Fruit fly (Drosophila melanogaster) whole organism, embryonic: ENCODE results near the gene CG46311.
A peak's percentile ranks its signal among the peaks of the same experiment; 100 is the strongest.

Experiments
- Asciz ChIP-seq: fragments of 200-800 bp; sonication (Bioruptor generic); optimal IDR thresholded peaks from 2 replicates; lab custom pipeline; 2017; ENCODE audit warnings: missing biosample characterization, mild to moderate bottlenecking, missing genetic modification characterization, missing genetic modification reagents
- Bgb ChIP-seq: fragments of 200-800 bp; sonication (Bioruptor generic); IDR thresholded peaks from 2 replicates; pipeline ENCODE4 v1.3.6; 2022; ENCODE audit warnings: missing biosample characterization, missing genetic modification characterization; ENCODE audit not compliant: partially characterized antibody
- CG12744 ChIP-seq: fragments of 200-800 bp; sonication (Bioruptor generic); optimal IDR thresholded peaks from 2 replicates; lab custom pipeline; 2016; ENCODE audit warnings: missing biosample characterization, missing genetic modification characterization
- CG12769 ChIP-seq: fragments of 200-800 bp; sonication (Bioruptor generic); optimal IDR thresholded peaks from 2 replicates; lab custom pipeline; 2019; ENCODE audit warnings: missing biosample characterization, mild to moderate bottlenecking, missing genetic modification characterization, moderate library complexity
- CG14050 ChIP-seq: fragments of 200-800 bp; sonication (Bioruptor generic); IDR thresholded peaks from 3 replicates; pipeline ENCODE4 v1.3.6; 2022; ENCODE audit warnings: missing biosample characterization, missing genetic modification characterization
- CG1529 ChIP-seq: fragments of 200-800 bp; sonication (Bioruptor generic); optimal IDR thresholded peaks from 3 replicates; lab custom pipeline; 2018; ENCODE audit warnings: missing biosample characterization, missing genetic modification characterization
- CG1602 ChIP-seq: fragments of 200-800 bp; sonication (Bioruptor generic); optimal IDR thresholded peaks from 3 replicates; lab custom pipeline; 2016; ENCODE audit warnings: missing biosample characterization, missing genetic modification characterization
- CG1647 ChIP-seq: fragments of 200-800 bp; sonication (Bioruptor generic); optimal IDR thresholded peaks from 3 replicates; lab custom pipeline; 2016; ENCODE audit warnings: missing biosample characterization, missing genetic modification characterization
- CG17186 ChIP-seq: fragments of 200-800 bp; sonication (Bioruptor generic); optimal IDR thresholded peaks from 3 replicates; lab custom pipeline; 2017; ENCODE audit warnings: missing biosample characterization, missing genetic modification reagents, missing genetic modification characterization
- CG18262 ChIP-seq: fragments of 200-800 bp; optimal IDR thresholded peaks from 3 replicates; lab custom pipeline; 2019; ENCODE audit warnings: missing biosample characterization, mild to moderate bottlenecking, missing genetic modification characterization, moderate library complexity
- CG2116 ChIP-seq: fragments of 200-800 bp; sonication (Bioruptor generic); optimal IDR thresholded peaks from 3 replicates; lab custom pipeline; 2018; ENCODE audit warnings: missing biosample characterization, mild to moderate bottlenecking, missing genetic modification characterization
- CG2120 ChIP-seq: fragments of 200-800 bp; sonication (Bioruptor generic); optimal IDR thresholded peaks from 3 replicates; lab custom pipeline; 2016; ENCODE audit warnings: missing biosample characterization, missing genetic modification characterization
- CG34376 ChIP-seq: fragments of 200-800 bp; sonication (Bioruptor generic); optimal IDR thresholded peaks from 2 replicates; lab custom pipeline; 2018; ENCODE audit warnings: missing biosample characterization, mild to moderate bottlenecking, missing genetic modification characterization
- CG3847 ChIP-seq: fragments of 200-800 bp; sonication (Bioruptor generic); IDR thresholded peaks from 2 replicates; pipeline ENCODE4 v1.3.6; 2022; ENCODE audit warnings: missing biosample characterization, missing genetic modification characterization
- CG4707 ChIP-seq: fragments of 200-800 bp; sonication (Bioruptor generic); optimal IDR thresholded peaks from 2 replicates; lab custom pipeline; 2018; ENCODE audit warnings: missing biosample characterization, mild to moderate bottlenecking, missing genetic modification characterization, moderate library complexity
- CG6689 ChIP-seq: fragments of 200-800 bp; sonication (Bioruptor generic); IDR thresholded peaks from 2 replicates; pipeline ENCODE4 v1.3.6; 2022; ENCODE audit warnings: missing biosample characterization, missing genetic modification characterization
- CG7556 ChIP-seq: fragments of 200-800 bp; sonication (Bioruptor generic); optimal IDR thresholded peaks from 2 replicates; lab custom pipeline; 2017; ENCODE audit warnings: missing biosample characterization, mild to moderate bottlenecking, missing genetic modification characterization
- CG8290 ChIP-seq, 3 experiments: fragments of 200-800 bp; sonication (Bioruptor generic); optimal IDR thresholded peaks; 2 replicates each; lab custom pipeline; 2016 to 2019; ENCODE audit warnings: missing biosample characterization in 3 of 3, missing genetic modification characterization in 3 of 3, mild to moderate bottlenecking in 2 of 3, moderate library complexity in 1 of 3
- Camta ChIP-seq: fragments of 200-800 bp; sonication (Bioruptor generic); optimal IDR thresholded peaks from 2 replicates; lab custom pipeline; 2016; ENCODE audit warnings: missing biosample characterization, missing genetic modification characterization
- CoRest ChIP-seq: fragments of 200-800 bp; sonication (Bioruptor generic); optimal IDR thresholded peaks from 3 replicates; lab custom pipeline; 2018; ENCODE audit warnings: missing biosample characterization, mild to moderate bottlenecking, missing genetic modification characterization, moderate library complexity
- D ChIP-seq, 2 experiments: fragments of 200-800 bp in 1 of 2; fragments of >200 bp in 1 of 2; sonication (Bioruptor generic) in 1 of 2; optimal IDR thresholded peaks; 2 replicates in 1 of 2; 3 replicates in 1 of 2; lab custom pipeline; 2017; ENCODE audit warnings: mild to moderate bottlenecking in 1 of 2, missing biosample characterization in 1 of 2, missing genetic modification characterization in 1 of 2, missing genetic modification reagents in 1 of 2
- Dek ChIP-seq: fragments of 200-800 bp; sonication (Bioruptor generic); optimal IDR thresholded peaks from 3 replicates; lab custom pipeline; 2019; ENCODE audit warnings: missing biosample characterization, mild to moderate bottlenecking, missing genetic modification characterization, moderate library complexity
- Elba2 ChIP-seq: fragments of 200-800 bp; sonication (Bioruptor generic); optimal IDR thresholded peaks from 3 replicates; lab custom pipeline; 2016; ENCODE audit warnings: missing biosample characterization, missing genetic modification characterization
- Ets97D ChIP-seq: fragments of 200-800 bp; sonication (Bioruptor generic); optimal IDR thresholded peaks from 3 replicates; lab custom pipeline; 2016; ENCODE audit warnings: missing biosample characterization, missing genetic modification characterization
- H15 ChIP-seq: fragments of 200-800 bp; sonication (Bioruptor generic); IDR thresholded peaks from 3 replicates; pipeline ENCODE4 v1.3.6; 2022; ENCODE audit warnings: missing biosample characterization, missing genetic modification characterization
- HLH54F ChIP-seq: fragments of 200-800 bp; sonication (Bioruptor generic); optimal IDR thresholded peaks from 3 replicates; lab custom pipeline; 2016; ENCODE audit warnings: missing biosample characterization, missing genetic modification characterization
- Jarid2 ChIP-seq: fragments of 200-800 bp; sonication (Bioruptor generic); optimal IDR thresholded peaks from 3 replicates; lab custom pipeline; 2017; ENCODE audit warnings: mild to moderate bottlenecking, missing biosample characterization, missing genetic modification reagents, missing genetic modification characterization
- Mad ChIP-seq: fragments of 200-800 bp; sonication (Bioruptor generic); optimal IDR thresholded peaks from 2 replicates; lab custom pipeline; 2016; ENCODE audit warnings: missing biosample characterization, missing genetic modification characterization
- NC2β ChIP-seq: fragments of 200-800 bp; sonication (Bioruptor generic); optimal IDR thresholded peaks from 2 replicates; lab custom pipeline; 2016; ENCODE audit warnings: missing biosample characterization, missing genetic modification characterization
- Scr ChIP-seq: fragments of 200-800 bp; sonication (Bioruptor generic); IDR thresholded peaks from 2 replicates; pipeline ENCODE4 v1.3.6; 2022; ENCODE audit warnings: missing biosample characterization, missing genetic modification characterization; ENCODE audit not compliant: partially characterized antibody
- Six4 ChIP-seq: fragments of 200-800 bp; sonication (Bioruptor generic); optimal IDR thresholded peaks from 2 replicates; lab custom pipeline; 2016; ENCODE audit warnings: missing biosample characterization, missing genetic modification characterization
- Taf1 ChIP-seq: fragments of 200-800 bp; sonication (Bioruptor generic); IDR thresholded peaks from 2 replicates; pipeline ENCODE4 v1.3.6; 2022; ENCODE audit warnings: missing biosample characterization, missing genetic modification characterization
- Tbp ChIP-seq: fragments of >200 bp; optimal IDR thresholded peaks from 2 replicates; lab custom pipeline; 2018; ENCODE audit warnings: missing biosample characterization, missing genetic modification characterization
- amos ChIP-seq: fragments of 200-800 bp; sonication (Bioruptor generic); IDR thresholded peaks from 2 replicates; pipeline ENCODE4 v1.3.6; 2022; ENCODE audit warnings: missing biosample characterization, missing genetic modification characterization; ENCODE audit not compliant: partially characterized antibody
- az2 ChIP-seq: fragments of 200-800 bp; sonication (Bioruptor generic); optimal IDR thresholded peaks from 3 replicates; lab custom pipeline; 2016; ENCODE audit warnings: missing biosample characterization, missing genetic modification characterization
- bcd ChIP-seq: fragments of 200-800 bp; sonication (Bioruptor generic); optimal IDR thresholded peaks from 2 replicates; lab custom pipeline; 2017; ENCODE audit warnings: missing biosample characterization, mild to moderate bottlenecking, missing genetic modification characterization
- cato ChIP-seq: fragments of 200-800 bp; sonication (Bioruptor generic); optimal IDR thresholded peaks from 2 replicates; lab custom pipeline; 2016; ENCODE audit warnings: missing biosample characterization, missing genetic modification characterization, borderline replicate concordance
- caup ChIP-seq: fragments of 200-800 bp; sonication (Bioruptor generic); optimal IDR thresholded peaks from 3 replicates; lab custom pipeline; 2017; ENCODE audit warnings: missing biosample characterization, mild to moderate bottlenecking, missing genetic modification characterization, moderate library complexity; ENCODE audit not compliant: severe bottlenecking
- dati ChIP-seq: fragments of 200-800 bp; sonication (Bioruptor generic); IDR thresholded peaks from 2 replicates; pipeline ENCODE4 v1.3.6; 2022; ENCODE audit warnings: missing biosample characterization, missing genetic modification characterization
- fru ChIP-seq: fragments of >200 bp; optimal IDR thresholded peaks from 2 replicates; lab custom pipeline; 2017
- fu2 ChIP-seq: fragments of 200-800 bp; sonication (Bioruptor generic); optimal IDR thresholded peaks from 2 replicates; lab custom pipeline; 2016; ENCODE audit warnings: missing biosample characterization, missing genetic modification characterization
- her ChIP-seq: fragments of 200-800 bp; sonication (Bioruptor generic); optimal IDR thresholded peaks from 2 replicates; lab custom pipeline; 2016; ENCODE audit warnings: missing biosample characterization, missing genetic modification characterization
- lov ChIP-seq, 2 experiments: fragments of 200-800 bp in 1 of 2; fragments of >200 bp in 1 of 2; sonication (Bioruptor generic) in 1 of 2; IDR thresholded peaks in 1 of 2; optimal IDR thresholded peaks in 1 of 2; 2 replicates in 1 of 2; 3 replicates in 1 of 2; pipeline versions ENCODE4 v1.3.6 to Lab custom; 2017 to 2022; ENCODE audit warnings: missing biosample characterization in 1 of 2, missing genetic modification characterization in 1 of 2
- ranshi ChIP-seq: fragments of 200-800 bp; sonication (Bioruptor generic); IDR thresholded peaks from 2 replicates; pipeline ENCODE4 v1.3.6; 2022; ENCODE audit warnings: missing biosample characterization, missing genetic modification characterization
- schlank ChIP-seq: fragments of 200-800 bp; sonication (Bioruptor generic); optimal IDR thresholded peaks from 2 replicates; lab custom pipeline; 2018; ENCODE audit warnings: missing biosample characterization, mild to moderate bottlenecking, missing genetic modification characterization
- sim ChIP-seq: fragments of 200-800 bp; sonication (Bioruptor generic); IDR thresholded peaks from 2 replicates; pipeline ENCODE4 v1.3.6; 2022; ENCODE audit warnings: missing biosample characterization, missing genetic modification characterization
- slbo ChIP-seq: fragments of 200-800 bp; sonication (Bioruptor generic); IDR thresholded peaks from 2 replicates; pipeline ENCODE4 v1.3.6; 2022; ENCODE audit warnings: missing biosample characterization, missing genetic modification characterization
- tin ChIP-seq: fragments of 200-800 bp; sonication (Bioruptor generic); optimal IDR thresholded peaks from 3 replicates; lab custom pipeline; 2016; ENCODE audit warnings: missing biosample characterization, missing genetic modification characterization
- tio ChIP-seq: fragments of 200-800 bp; sonication (Bioruptor generic); optimal IDR thresholded peaks from 2 replicates; lab custom pipeline; 2017; ENCODE audit warnings: missing biosample characterization, missing genetic modification characterization, inconsistent platforms
- tup ChIP-seq: fragments of 200-800 bp; sonication (Bioruptor generic); optimal IDR thresholded peaks from 2 replicates; lab custom pipeline; 2016; ENCODE audit warnings: missing biosample characterization, mild to moderate bottlenecking, missing genetic modification characterization, moderate library complexity

CG46311 gene

dm6 chrX:13626579-13626894 is 62.9 kb downstream of the CG46311 start (continued):
- TF ChIP-seq CG6689 (peak; percentile 77), CoRest (tag; lab: Kevin White, UChicago) (peak; percentile 87), cato (GFP tag; lab: Kevin White, UChicago) (no peak), fu2 (peak; percentile 72), tio (no peak), slbo (GFP tag; lab: Robert Waterston, UW) (peak; percentile 89), Six4 (peak; percentile 49), dati (GFP tag; lab: Robert Waterston, UW) (peak; percentile 13; the same call in 1 of the 2 replicates), Jarid2 (GFP tag; lab: Kevin White, UChicago) (peak; percentile 31), Scr (GFP tag; lab: Robert Waterston, UW) (no peak), NC2β (peak; percentile 71), tup (GFP tag; lab: Kevin White, UChicago) (no peak), schlank (peak; percentile 50), CG12769 (tag; lab: Kevin White, UChicago) (peak; percentile 53), Taf1 (GFP tag; lab: Robert Waterston, UW) (peak; percentile 49; the same call in 1 of the 2 replicates), H15 (GFP tag; lab: Robert Waterston, UW) (peak; percentile 73; the same call in 2 of the 3 replicates), tin (peak; percentile 73), Ets97D (no peak), CG2116 (GFP tag; lab: Kevin White, UChicago) (peak; percentile 30), Bgb (GFP tag; lab: Robert Waterston, UW) (no peak), CG12744 (GFP tag; lab: Kevin White, UChicago) (peak; percentile 57), Dek (tag; lab: Kevin White, UChicago) (peak; percentile 76), CG34376 (GFP tag; lab: Kevin White, UChicago) (peak; percentile 78), CG17186 (GFP tag; lab: Kevin White, UChicago) (no peak), Elba2 (GFP tag; lab: Kevin White, UChicago) (no peak), CG4707 (peak; percentile 14), Tbp (GFP tag; lab: Kevin White, UChicago) (no peak), CG1602 (peak; percentile 58), Mad (GFP tag; lab: Kevin White, UChicago) (peak; percentile 36), CG1529 (peak; percentile 49), her (GFP tag; lab: Kevin White, UChicago) (peak; percentile 80), az2 (GFP tag; lab: Kevin White, UChicago) (peak; percentile 76), ranshi (GFP tag; lab: Robert Waterston, UW) (peak; percentile 43; the same call in 1 of the 2 replicates), lov (optimal IDR thresholded peaks at IDR 0.05; lab: Kevin White, UChicago) (no peak), lov (GFP tag; IDR thresholded peaks at IDR 0.05; lab: Robert Waterston, UW) (no peak), CG2120 (peak; percentile 90), fru (no peak), D (optimal IDR thresholded peaks at IDR 0.05; lab: Kevin White, UChicago) (no peak), D (GFP tag; optimal IDR thresholded peaks at IDR 0.05; lab: Kevin White, UChicago) (peak; percentile 56), Asciz (peak; percentile 41), sim (GFP tag; lab: Robert Waterston, UW) (no peak), caup (GFP tag; lab: Kevin White, UChicago) (peak; percentile 72), Camta (GFP tag; lab: Kevin White, UChicago) (peak; percentile 55), bcd (GFP tag; lab: Kevin White, UChicago) (peak; percentile 77), HLH54F (GFP tag; lab: Kevin White, UChicago) (peak; percentile 80), amos (GFP tag; lab: Robert Waterston, UW) (no peak), CG14050 (GFP tag; lab: Robert Waterston, UW) (peak; percentile 59), CG18262 (peak; percentile 59), CG1647 (peak; percentile 71), CG3847 (GFP tag; lab: Robert Waterston, UW) (peak; percentile 80), CG8290 (GFP tag; optimal IDR thresholded peaks at IDR 0.05; lab: Kevin White, UChicago) (no peak), CG8290 (tag; optimal IDR thresholded peaks at IDR 0.05; lab: Kevin White, UChicago) (peak in 1 of 2 experiments; percentile 66), CG7556 (peak; percentile 74)
